Fruit fly (Drosophila melanogaster) whole organism, embryonic: ENCODE measurements around the gene RpS17.

Source experiments
- Asciz ChIP-seq: fragments of 200-800 bp; sonication (Bioruptor generic); optimal IDR thresholded peaks from 2 replicates; lab custom pipeline; 2017; ENCODE audit warnings: missing biosample characterization, mild to moderate bottlenecking, missing genetic modification characterization, missing genetic modification reagents
- B-H2 ChIP-seq: fragments of 200-800 bp; sonication (Bioruptor generic); optimal IDR thresholded peaks from 2 replicates; lab custom pipeline; 2018; ENCODE audit warnings: missing biosample characterization, mild to moderate bottlenecking, missing genetic modification characterization
- CG10431 ChIP-seq: fragments of 200-800 bp; sonication (Bioruptor generic); optimal IDR thresholded peaks from 3 replicates; lab custom pipeline; 2018; ENCODE audit warnings: missing biosample characterization, mild to moderate bottlenecking, missing genetic modification characterization
- CG10462 ChIP-seq: fragments of 200-800 bp; sonication (Bioruptor generic); optimal IDR thresholded peaks from 2 replicates; lab custom pipeline; 2016; ENCODE audit warnings: missing biosample characterization, missing genetic modification characterization
- CG10654 ChIP-seq: fragments of 200-800 bp; sonication (Bioruptor generic); optimal IDR thresholded peaks from 2 replicates; lab custom pipeline; 2016; ENCODE audit warnings: missing biosample characterization, missing genetic modification characterization
- CG11723 ChIP-seq: fragments of 200-800 bp; sonication (Bioruptor generic); optimal IDR thresholded peaks from 2 replicates; lab custom pipeline; 2017; ENCODE audit warnings: missing biosample characterization, mild to moderate bottlenecking, missing genetic modification characterization
- CG13775 ChIP-seq: fragments of 200-800 bp; sonication (Bioruptor generic); optimal IDR thresholded peaks from 3 replicates; lab custom pipeline; 2017; ENCODE audit warnings: missing biosample characterization, mild to moderate bottlenecking, missing genetic modification characterization
- CG14667 ChIP-seq: fragments of 200-800 bp; sonication (Bioruptor generic); IDR thresholded peaks from 2 replicates; pipeline ENCODE4 v1.3.6; 2022; ENCODE audit warnings: missing biosample characterization, missing genetic modification characterization
- CG16813 ChIP-seq: fragments of 200-800 bp; sonication (Bioruptor generic); IDR thresholded peaks from 3 replicates; pipeline ENCODE4 v1.3.6; 2022; ENCODE audit warnings: missing biosample characterization, missing genetic modification characterization; ENCODE audit not compliant: partially characterized antibody
- CG17328 ChIP-seq: fragments of 200-800 bp; sonication (Bioruptor generic); IDR thresholded peaks from 2 replicates; pipeline ENCODE4 v1.3.6; 2022; ENCODE audit warnings: missing biosample characterization, missing genetic modification characterization
- CG17359 ChIP-seq: fragments of 200-800 bp; sonication (Bioruptor generic); optimal IDR thresholded peaks from 3 replicates; lab custom pipeline; 2018; ENCODE audit warnings: missing biosample characterization, mild to moderate bottlenecking, missing genetic modification characterization, moderate library complexity
- CG17385 ChIP-seq: fragments of 200-800 bp; sonication (Bioruptor generic); optimal IDR thresholded peaks from 3 replicates; lab custom pipeline; 2018; ENCODE audit warnings: missing biosample characterization, mild to moderate bottlenecking, missing genetic modification characterization
- CG17829 ChIP-seq: fragments of 200-800 bp; optimal IDR thresholded peaks from 2 replicates; lab custom pipeline; 2019; ENCODE audit warnings: missing biosample characterization, mild to moderate bottlenecking, missing genetic modification characterization, moderate library complexity
- CG18262 ChIP-seq: fragments of 200-800 bp; optimal IDR thresholded peaks from 3 replicates; lab custom pipeline; 2019; ENCODE audit warnings: missing biosample characterization, mild to moderate bottlenecking, missing genetic modification characterization, moderate library complexity
- CG2875 ChIP-seq: fragments of 200-800 bp; sonication (Bioruptor generic); optimal IDR thresholded peaks from 2 replicates; lab custom pipeline; 2017; ENCODE audit warnings: missing biosample characterization, mild to moderate bottlenecking, missing genetic modification characterization, missing genetic modification reagents
- CG31388 ChIP-seq: fragments of 200-800 bp; sonication (Bioruptor generic); optimal IDR thresholded peaks from 2 replicates; lab custom pipeline; 2016; ENCODE audit warnings: missing biosample characterization, missing genetic modification characterization
- CG32532 ChIP-seq: fragments of 200-800 bp; sonication (Bioruptor generic); IDR thresholded peaks from 2 replicates; pipeline ENCODE4 v1.3.6; 2022; ENCODE audit warnings: missing biosample characterization, missing genetic modification characterization
- CG32767 ChIP-seq: fragments of 200-800 bp; sonication (Bioruptor generic); IDR thresholded peaks from 2 replicates; pipeline ENCODE4 v1.3.6; 2022; ENCODE audit warnings: missing biosample characterization, missing genetic modification characterization
- CG33557 ChIP-seq: fragments of 200-800 bp; sonication (Bioruptor generic); optimal IDR thresholded peaks from 2 replicates; lab custom pipeline; 2019; ENCODE audit warnings: missing biosample characterization, mild to moderate bottlenecking, missing genetic modification characterization, moderate library complexity
- CG3838 ChIP-seq: fragments of 200-800 bp; sonication (Bioruptor generic); optimal IDR thresholded peaks from 3 replicates; lab custom pipeline; 2016; ENCODE audit warnings: missing biosample characterization, missing genetic modification characterization
- CG4404 ChIP-seq: fragments of 200-800 bp; sonication (Bioruptor generic); IDR thresholded peaks from 2 replicates; pipeline ENCODE4 v1.3.6; 2022; ENCODE audit warnings: missing biosample characterization, missing genetic modification characterization
- CG4424 ChIP-seq: fragments of 200-800 bp; sonication (Bioruptor generic); optimal IDR thresholded peaks from 3 replicates; lab custom pipeline; 2016; ENCODE audit warnings: missing biosample characterization, missing genetic modification characterization
- CG4730 ChIP-seq: fragments of 200-800 bp; sonication (Bioruptor generic); IDR thresholded peaks from 2 replicates; pipeline ENCODE4 v1.3.6; 2022; ENCODE audit warnings: missing biosample characterization, missing genetic modification characterization
- CG8290 ChIP-seq, 3 experiments: fragments of 200-800 bp; sonication (Bioruptor generic); optimal IDR thresholded peaks; 2 replicates each; lab custom pipeline; 2016 to 2019; ENCODE audit warnings: missing biosample characterization in 3 of 3, missing genetic modification characterization in 3 of 3, mild to moderate bottlenecking in 2 of 3, moderate library complexity in 1 of 3
- Ets65A ChIP-seq: fragments of 200-800 bp; sonication (Bioruptor generic); peaks from one replicate; lab custom pipeline; 2016; ENCODE audit warnings: missing biosample characterization, missing genetic modification characterization
- Fer1 ChIP-seq: fragments of 200-800 bp; sonication (Bioruptor generic); optimal IDR thresholded peaks from 2 replicates; lab custom pipeline; 2017; ENCODE audit warnings: missing biosample characterization, mild to moderate bottlenecking, missing genetic modification characterization
- GATAe ChIP-seq: fragments of 200-800 bp; sonication (Bioruptor generic); conservative IDR thresholded peaks from 2 replicates; pipeline ENCODE4 v1.3.6; 2022; ENCODE audit warnings: missing biosample characterization, missing genetic modification characterization
- Hmx ChIP-seq: fragments of 200-800 bp; sonication (Bioruptor generic); optimal IDR thresholded peaks from 2 replicates; lab custom pipeline; 2016; ENCODE audit warnings: missing biosample characterization, missing genetic modification characterization
- Hr51 ChIP-seq, 2 experiments: fragments of 200-800 bp; sonication (Bioruptor generic); optimal IDR thresholded peaks; 2 replicates in 1 of 2; 3 replicates in 1 of 2; lab custom pipeline; 2016 to 2018; ENCODE audit warnings: missing biosample characterization in 2 of 2, missing genetic modification characterization in 2 of 2, mild to moderate bottlenecking in 1 of 2, moderate library complexity in 1 of 2
- NFAT ChIP-seq: fragments of 200-800 bp; sonication (Bioruptor generic); IDR thresholded peaks from 2 replicates; pipeline ENCODE4 v1.3.6; 2022; ENCODE audit warnings: missing biosample characterization, missing genetic modification characterization
- Side ChIP-seq: fragments of 200-800 bp; sonication (Bioruptor generic); optimal IDR thresholded peaks from 2 replicates; lab custom pipeline; 2016; ENCODE audit warnings: missing biosample characterization, missing genetic modification characterization
- Ssrp ChIP-seq: fragments of 200-800 bp; sonication (Bioruptor generic); optimal IDR thresholded peaks from 2 replicates; lab custom pipeline; 2018; ENCODE audit warnings: missing biosample characterization, mild to moderate bottlenecking, missing genetic modification characterization, moderate library complexity
- Stat92E ChIP-seq, 3 experiments: fragments of >200 bp in 2 of 3; fragments of 200-800 bp in 1 of 3; sonication (Bioruptor generic) in 1 of 3; optimal IDR thresholded peaks; 2 replicates each; lab custom pipeline; 2017 to 2019; ENCODE audit warnings: missing biosample characterization in 3 of 3, missing genetic modification characterization in 3 of 3, mild to moderate bottlenecking in 1 of 3, moderate library complexity in 1 of 3
- Vsx1 ChIP-seq: fragments of 200-800 bp; sonication (Bioruptor generic); optimal IDR thresholded peaks from 2 replicates; lab custom pipeline; 2017; ENCODE audit warnings: missing biosample characterization, mild to moderate bottlenecking, missing genetic modification characterization, missing genetic modification reagents
- bbx ChIP-seq: fragments of 200-800 bp; sonication (Bioruptor generic); IDR thresholded peaks from 2 replicates; pipeline ENCODE4 v1.3.6; 2022; ENCODE audit warnings: missing biosample characterization, missing genetic modification characterization; ENCODE audit not compliant: partially characterized antibody
- bcd ChIP-seq: fragments of 200-800 bp; sonication (Bioruptor generic); optimal IDR thresholded peaks from 2 replicates; lab custom pipeline; 2017; ENCODE audit warnings: missing biosample characterization, mild to moderate bottlenecking, missing genetic modification characterization
- bsh ChIP-seq, 2 experiments: fragments of 200-800 bp; sonication (Bioruptor generic); optimal IDR thresholded peaks; 2 replicates each; lab custom pipeline; 2017 to 2018; ENCODE audit warnings: mild to moderate bottlenecking in 2 of 2, missing biosample characterization in 2 of 2, missing genetic modification characterization in 2 of 2, moderate library complexity in 1 of 2
- dm ChIP-seq: fragments of 200-800 bp; sonication (Bioruptor generic); optimal IDR thresholded peaks from 3 replicates; lab custom pipeline; 2016; ENCODE audit warnings: missing biosample characterization, missing genetic modification characterization
- ems ChIP-seq: fragments of 200-800 bp; sonication (Bioruptor generic); optimal IDR thresholded peaks from 3 replicates; lab custom pipeline; 2016; ENCODE audit warnings: missing biosample characterization, missing genetic modification characterization
- gt ChIP-seq: fragments of 200-800 bp; sonication (Bioruptor generic); IDR thresholded peaks from 2 replicates; pipeline ENCODE4 v1.3.6; 2022; ENCODE audit warnings: missing biosample characterization, missing genetic modification characterization
- hbn ChIP-seq: fragments of 200-800 bp; sonication (Bioruptor generic); IDR thresholded peaks from 2 replicates; pipeline ENCODE4 v1.3.6; 2022; ENCODE audit warnings: missing biosample characterization, missing genetic modification characterization; ENCODE audit not compliant: partially characterized antibody
- klu ChIP-seq: fragments of 200-800 bp; sonication (Bioruptor generic); IDR thresholded peaks from 2 replicates; pipeline ENCODE4 v1.3.6; 2022; ENCODE audit warnings: missing biosample characterization, missing genetic modification characterization
- kni ChIP-seq: fragments of 200-800 bp; sonication (Bioruptor generic); optimal IDR thresholded peaks from 3 replicates; lab custom pipeline; 2017; ENCODE audit warnings: mild to moderate bottlenecking, missing biosample characterization, missing genetic modification reagents, missing genetic modification characterization
- knrl ChIP-seq: fragments of 200-800 bp; sonication (Bioruptor generic); IDR thresholded peaks from 3 replicates; pipeline ENCODE4 v1.3.6; 2022; ENCODE audit warnings: missing biosample characterization, missing genetic modification characterization; ENCODE audit not compliant: partially characterized antibody
- lmd ChIP-seq: fragments of 200-800 bp; sonication (Bioruptor generic); IDR thresholded peaks from 2 replicates; pipeline ENCODE4 v1.3.6; 2022; ENCODE audit warnings: missing biosample characterization, missing genetic modification characterization
- peb ChIP-seq: fragments of 200-800 bp; sonication (Bioruptor generic); IDR thresholded peaks from 2 replicates; pipeline ENCODE4 v1.3.6; 2022; ENCODE audit warnings: missing biosample characterization, missing genetic modification characterization
- pho ChIP-seq: fragments of 200-800 bp; sonication (Bioruptor generic); optimal IDR thresholded peaks from 2 replicates; lab custom pipeline; 2016; ENCODE audit warnings: missing biosample characterization, missing genetic modification characterization
- tll ChIP-seq, 2 experiments: fragments of 200-800 bp in 1 of 2; fragments of >200 bp in 1 of 2; sonication (Bioruptor generic) in 1 of 2; optimal IDR thresholded peaks; 2 replicates each; lab custom pipeline; 2017 to 2019; ENCODE audit warnings: missing biosample characterization in 2 of 2, missing genetic modification characterization in 2 of 2, mild to moderate bottlenecking in 1 of 2, moderate library complexity in 1 of 2

The RpS17 gene

dm6 chr3L:9420054-9420818 is 9.4 kb downstream of the RpS17 start (continued):
- TF ChIP-seq CG10431 (GFP tag; lab: Kevin White, UChicago) (no peak), CG10462 (GFP tag; lab: Kevin White, UChicago) (no peak), CG33557 (GFP tag; lab: Kevin White, UChicago) (no peak), Asciz (GFP tag; lab: Kevin White, UChicago) (peak; percentile 52), CG10654 (no peak), dm (GFP tag; lab: Kevin White, UChicago) (no peak), CG32532 (GFP tag; lab: Robert Waterston, UW) (peak; percentile 14; the same call in 1 of the 2 replicates), pho (no peak), CG18262 (tag; lab: Kevin White, UChicago) (peak; percentile 56), lmd (GFP tag; lab: Robert Waterston, UW) (peak; percentile 41; the same call in 1 of the 2 replicates), hbn (GFP tag; lab: Robert Waterston, UW) (no peak), gt (GFP tag; lab: Robert Waterston, UW) (no peak), Fer1 (GFP tag; lab: Kevin White, UChicago) (peak; percentile 21), Vsx1 (no peak), CG17385 (GFP tag; lab: Kevin White, UChicago) (peak; percentile 11), CG2875 (GFP tag; lab: Kevin White, UChicago) (peak; percentile 45), peb (GFP tag; lab: Robert Waterston, UW) (peak; percentile 17; the same call in 1 of the 2 replicates), CG4404 (no peak), CG17359 (peak; percentile 66), Hmx (no peak), Side (GFP tag; lab: Kevin White, UChicago) (no peak), kni (GFP tag; lab: Kevin White, UChicago) (no peak), CG11723 (GFP tag; lab: Kevin White, UChicago) (no peak), Stat92E (GFP tag; optimal IDR thresholded peaks at IDR 0.05; lab: Kevin White, UChicago) (no peak), tll (GFP tag; optimal IDR thresholded peaks at IDR 0.05; lab: Kevin White, UChicago) (no peak), knrl (GFP tag; lab: Robert Waterston, UW) (no peak), ems (GFP tag; lab: Kevin White, UChicago) (no peak), NFAT (GFP tag; lab: Robert Waterston, UW) (no peak), CG8290 (GFP tag; optimal IDR thresholded peaks at IDR 0.05; lab: Kevin White, UChicago) (no peak), CG8290 (tag; optimal IDR thresholded peaks at IDR 0.05; lab: Kevin White, UChicago) (peak in 1 of 2 experiments; percentile 43), GATAe (GFP tag; lab: Robert Waterston, UW) (no peak), Hr51 (GFP tag; optimal IDR thresholded peaks at IDR 0.05; lab: Kevin White, UChicago) (peak in 1 of 2 experiments; percentile 75), CG17328 (GFP tag; lab: Robert Waterston, UW) (peak; percentile 69), CG3838 (GFP tag; lab: Kevin White, UChicago) (no peak), CG13775 (GFP tag; lab: Kevin White, UChicago) (peak; percentile 23), CG4424 (GFP tag; lab: Kevin White, UChicago) (peak; percentile 51), klu (GFP tag; lab: Robert Waterston, UW) (no peak), CG17829 (tag; lab: Kevin White, UChicago) (peak; percentile 2), bbx (GFP tag; lab: Robert Waterston, UW) (no peak), Ets65A (GFP tag; lab: Kevin White, UChicago) (no peak), bsh (GFP tag; optimal IDR thresholded peaks at IDR 0.05; lab: Kevin White, UChicago) (peak; percentile 50 to 86), B-H2 (GFP tag; lab: Kevin White, UChicago) (no peak), CG32767 (GFP tag; lab: Robert Waterston, UW) (no peak), CG14667 (peak; percentile 18; the same call in 1 of the 2 replicates), Ssrp (peak; percentile 34), bcd (GFP tag; lab: Kevin White, UChicago) (peak; percentile 35), CG31388 (GFP tag; lab: Kevin White, UChicago) (no peak), CG16813 (GFP tag; lab: Robert Waterston, UW) (no peak), CG4730 (no peak)
